Fruit fly (Drosophila melanogaster): Measurements from ENCODE around the gene Dfd.

- no peak for TF ChIP-seq bab1 (GFP tag; optimal IDR thresholded peaks at IDR 0.05)
- no peak for TF ChIP-seq CG7101 (tag; optimal IDR thresholded peaks at IDR 0.05)
- TF ChIP-seq CG14711 (tag; optimal IDR thresholded peaks at IDR 0.05): no peak
- TF ChIP-seq CG33017 (tag; optimal IDR thresholded peaks at IDR 0.05): no peak
- no peak for TF ChIP-seq Mnt (GFP tag; optimal IDR thresholded peaks at IDR 0.05)
- TF ChIP-seq pad (GFP tag; optimal IDR thresholded peaks at IDR 0.05): no peak
- no peak for TF ChIP-seq cic (GFP tag; optimal IDR thresholded peaks at IDR 0.05)
- no peak for TF ChIP-seq CG5204 (GFP tag; optimal IDR thresholded peaks at IDR 0.05)
- no peak for TF ChIP-seq toe (GFP tag; optimal IDR thresholded peaks at IDR 0.05)
- TF ChIP-seq Clk (GFP tag; optimal IDR thresholded peaks at IDR 0.05): no peak
- no peak for TF ChIP-seq cnc (optimal IDR thresholded peaks at IDR 0.05)
- no peak for TF ChIP-seq CG11617 (GFP tag; optimal IDR thresholded peaks at IDR 0.05)
- no peak for TF ChIP-seq CG1620 (GFP tag; optimal IDR thresholded peaks at IDR 0.05)
- TF ChIP-seq kay (GFP tag; ENCODE audit: borderline replicate concordance): no peak
These were observed 23.4 kb upstream of the Dfd start for dm6 chr3R:6768256-6768655.

All from whole organism, adult.